Worm (Caenorhabditis elegans) whole organism, mixed stage, embryonic: Measurements from ENCODE around the gene amt-2.

Experiments
- M03D4.4 ChIP-seq: sonication (generic microtip); optimal IDR thresholded peaks from 2 replicates; lab custom pipeline; 2017; ENCODE audit warnings: mild to moderate bottlenecking, missing genetic modification characterization, missing compliant biosample characterization
- blmp-1 ChIP-seq: fragments of 150-350 bp; optimal IDR thresholded peaks from 2 replicates; lab custom pipeline; 2014; ENCODE audit warnings: missing biosample characterization, missing genetic modification characterization
- ceh-39 ChIP-seq: fragments of 150-350 bp; optimal IDR thresholded peaks from 2 replicates; lab custom pipeline; 2014; ENCODE audit warnings: missing biosample characterization, missing genetic modification characterization
- ceh-43 ChIP-seq: fragments of 200-800 bp; sonication (Bioruptor generic); optimal IDR thresholded peaks from 2 replicates; lab custom pipeline; 2018; ENCODE audit warnings: mild to moderate bottlenecking, missing genetic modification characterization, moderate library complexity, missing compliant biosample characterization
- ceh-83 ChIP-seq: fragments of 200-800 bp; sonication (Bioruptor generic); optimal IDR thresholded peaks from 2 replicates; lab custom pipeline; 2018; ENCODE audit warnings: mild to moderate bottlenecking, missing genetic modification characterization, missing compliant biosample characterization
- cnd-1 ChIP-seq: fragments of 200-800 bp; sonication (Bioruptor generic); optimal IDR thresholded peaks from 2 replicates; lab custom pipeline; 2018; ENCODE audit warnings: mild to moderate bottlenecking, missing genetic modification characterization, missing compliant biosample characterization
- elt-1 ChIP-seq: sonication (generic microtip); optimal IDR thresholded peaks from 2 replicates; lab custom pipeline; 2017; ENCODE audit warnings: missing genetic modification characterization, mild to moderate bottlenecking, missing compliant biosample characterization, antibody characterized with exemption, moderate library complexity, borderline replicate concordance; ENCODE audit not compliant: insufficient read depth
- elt-3 ChIP-seq: fragments of 150-350 bp; optimal IDR thresholded peaks from 2 replicates; lab custom pipeline; 2014; ENCODE audit warnings: missing biosample characterization, missing genetic modification characterization
- ham-2 ChIP-seq: fragments of 200-800 bp; sonication (Bioruptor generic); optimal IDR thresholded peaks from 2 replicates; lab custom pipeline; 2018; ENCODE audit warnings: mild to moderate bottlenecking, missing genetic modification characterization, missing compliant biosample characterization
- lin-13 ChIP-seq: fragments of 150-350 bp; optimal IDR thresholded peaks from 2 replicates; lab custom pipeline; 2014; ENCODE audit warnings: missing biosample characterization, missing genetic modification characterization
- mab-5 ChIP-seq: fragments of 150-350 bp; optimal IDR thresholded peaks from 2 replicates; lab custom pipeline; 2014; ENCODE audit warnings: missing biosample characterization, missing genetic modification characterization
- mep-1 ChIP-seq: fragments of 150-350 bp; optimal IDR thresholded peaks from 2 replicates; lab custom pipeline; 2017; ENCODE audit warnings: missing biosample characterization, missing genetic modification reagents, missing genetic modification characterization, inconsistent platforms
- mls-2 ChIP-seq: sonication (generic microtip); optimal IDR thresholded peaks from 2 replicates; lab custom pipeline; 2016; ENCODE audit warnings: mild to moderate bottlenecking, missing genetic modification characterization, moderate library complexity, missing compliant biosample characterization
- nhr-12 ChIP-seq: fragments of 150-350 bp; optimal IDR thresholded peaks from 2 replicates; lab custom pipeline; 2014; ENCODE audit warnings: missing biosample characterization, missing genetic modification characterization
- nhr-2 ChIP-seq: fragments of 150-350 bp; optimal IDR thresholded peaks from 2 replicates; lab custom pipeline; 2014; ENCODE audit warnings: missing biosample characterization, missing genetic modification characterization
- nhr-237 ChIP-seq: fragments of 150-350 bp; optimal IDR thresholded peaks from 2 replicates; lab custom pipeline; 2014; ENCODE audit warnings: missing biosample characterization, missing genetic modification characterization
- nhr-28 ChIP-seq: fragments of 150-350 bp; optimal IDR thresholded peaks from 2 replicates; lab custom pipeline; 2014; ENCODE audit warnings: missing biosample characterization, missing genetic modification characterization
- nhr-76 ChIP-seq: sonication (generic microtip); optimal IDR thresholded peaks from 2 replicates; lab custom pipeline; 2017; ENCODE audit warnings: missing biosample characterization, missing genetic modification characterization
- pha-4 ChIP-seq: fragments of 150-350 bp; optimal IDR thresholded peaks from 2 replicates; lab custom pipeline; 2018; ENCODE audit warnings: missing biosample characterization, missing genetic modification reagents, missing genetic modification characterization
- sem-2 ChIP-seq: fragments of 200-800 bp; sonication (Bioruptor generic); optimal IDR thresholded peaks from 2 replicates; lab custom pipeline; 2018; ENCODE audit warnings: mild to moderate bottlenecking, missing genetic modification characterization, missing compliant biosample characterization
- snpc-4 ChIP-seq: fragments of 150-350 bp; optimal IDR thresholded peaks from 2 replicates; lab custom pipeline; 2014; ENCODE audit warnings: missing biosample characterization, missing genetic modification characterization
- sptf-1 ChIP-seq: sonication (generic microtip); optimal IDR thresholded peaks from 2 replicates; lab custom pipeline; 2017; ENCODE audit warnings: mild to moderate bottlenecking, missing genetic modification characterization, moderate library complexity, missing compliant biosample characterization
- tbx-8 ChIP-seq: fragments of 200-800 bp; sonication (Bioruptor generic); optimal IDR thresholded peaks from 2 replicates; lab custom pipeline; 2018; ENCODE audit warnings: mild to moderate bottlenecking, missing genetic modification characterization, moderate library complexity, missing compliant biosample characterization
- unc-120 ChIP-seq: sonication (generic microtip); optimal IDR thresholded peaks from 2 replicates; lab custom pipeline; 2017; ENCODE audit warnings: missing genetic modification characterization, missing compliant biosample characterization; ENCODE audit not compliant: poor library complexity, severe bottlenecking
- unc-39 ChIP-seq: fragments of 150-350 bp; optimal IDR thresholded peaks from 2 replicates; lab custom pipeline; 2014; ENCODE audit warnings: missing biosample characterization, missing genetic modification characterization
- unc-62 ChIP-seq: fragments of 150-350 bp; optimal IDR thresholded peaks from 2 replicates; lab custom pipeline; 2014; ENCODE audit warnings: missing biosample characterization, missing genetic modification reagents, missing genetic modification characterization
- zip-8 ChIP-seq: fragments of 150-350 bp; optimal IDR thresholded peaks from 2 replicates; lab custom pipeline; 2014; ENCODE audit warnings: missing biosample characterization, missing genetic modification characterization
- ztf-11 ChIP-seq: fragments of 150-350 bp; optimal IDR thresholded peaks from 2 replicates; lab custom pipeline; 2014; ENCODE audit warnings: missing biosample characterization, missing genetic modification characterization

amt-2 gene

ce11 chrIV:13041486-13041885 is 705 bp upstream of the amt-2 start:
- TF ChIP-seq nhr-28 (tag; lab: Kevin White, UChicago) (no peak), blmp-1 (tag; lab: Kevin White, UChicago) (no peak), ceh-43 (no peak), mep-1 (tag; lab: Kevin White, UChicago) (no peak), unc-120 (no peak), mab-5 (tag; lab: Kevin White, UChicago) (no peak), nhr-237 (tag; lab: Kevin White, UChicago) (no peak), elt-1 (tag; lab: Kevin White, UChicago) (no peak)

- TF ChIP-seq mep-1 (tag; lab: Kevin White, UChicago) (no peak), nhr-76 (no peak), ceh-83 (no peak)
Measured at ce11 chrIV:13044980-13045379, 2.8 kb downstream of the amt-2 start.

ce11 chrIV:13046848-13047247 is 4.7 kb downstream of the amt-2 start, which contains the start of gene scl-9:
TSS of gene scl-9 (plus strand) at chrIV:13047148.
- TF ChIP-seq snpc-4 (tag; lab: Kevin White, UChicago), result no peak
- no peak for TF ChIP-seq mls-2

- TF ChIP-seq elt-1 (tag; lab: Kevin White, UChicago) (no peak), nhr-237 (tag; lab: Kevin White, UChicago) (no peak)
Measured at ce11 chrIV:13048157-13048556, 6.0 kb downstream of the amt-2 start, which contains the start of gene scl-10. TSS of gene scl-10 (plus strand) at chrIV:13048457.

ce11 chrIV:13051073-13051472 is 8.9 kb downstream of the amt-2 start, which contains the start of gene scl-11:
TSS of gene scl-11 (plus strand) at chrIV:13051373.
- TF ChIP-seq pha-4 (tag; lab: Kevin White, UChicago) (no peak), nhr-12 (tag; lab: Kevin White, UChicago) (no peak), nhr-2 (tag; lab: Kevin White, UChicago) (no peak), nhr-237 (tag; lab: Kevin White, UChicago) (no peak), sem-2 (GFP tag; lab: Kevin White, UChicago) (no peak), ztf-11 (no peak), ceh-83 (no peak), cnd-1 (tag; lab: Kevin White, UChicago) (no peak), zip-8 (tag; lab: Kevin White, UChicago) (no peak), unc-62 (GFP tag; lab: Kevin White, UChicago) (no peak), unc-39 (tag; lab: Kevin White, UChicago) (no peak), M03D4.4 (tag; lab: Kevin White, UChicago) (no peak), tbx-8 (GFP tag; lab: Kevin White, UChicago) (no peak), ham-2 (GFP tag; lab: Kevin White, UChicago) (no peak), mep-1 (tag; lab: Kevin White, UChicago) (no peak), sptf-1 (tag; lab: Kevin White, UChicago) (no peak)
- TF ChIP-seq, all 35 proteins: peak for 0

ce11 chrIV:13052568-13052967 is 10.4 kb downstream of the amt-2 start, which contains the start of gene F49E11.7:
TSS of gene F49E11.7 (plus strand) at chrIV:13052868.
- TF ChIP-seq unc-62 (GFP tag; lab: Kevin White, UChicago) (no peak), ceh-43 (no peak), nhr-76 (no peak), mep-1 (tag; lab: Kevin White, UChicago) (no peak), elt-3 (tag; lab: Kevin White, UChicago) (no peak), ham-2 (GFP tag; lab: Kevin White, UChicago) (no peak), zip-8 (tag; lab: Kevin White, UChicago) (no peak), lin-13 (tag; lab: Kevin White, UChicago) (no peak)
- TF ChIP-seq, all 35 proteins: peak for 0

ce11 chrIV:13056026-13056425 is 13.8 kb downstream of the amt-2 start, which contains the start of gene scl-1:
TSS of gene scl-1 (plus strand) at chrIV:13056326.
- TF ChIP-seq sptf-1 (tag; lab: Kevin White, UChicago), result no peak
- TF ChIP-seq nhr-12 (tag; lab: Kevin White, UChicago), result no peak
- no peak for TF ChIP-seq ceh-39 (tag; lab: Kevin White, UChicago)
- no peak for TF ChIP-seq cnd-1 (tag; lab: Kevin White, UChicago)
- TF ChIP-seq ceh-83, result no peak
- no peak for TF ChIP-seq ham-2 (GFP tag; lab: Kevin White, UChicago)
- no peak for TF ChIP-seq unc-120
